Worm (Caenorhabditis elegans) whole organism, L3 larva: ENCODE measurements around the gene C35D10.7.

Source experiments
- ceh-16 ChIP-seq: sonication (generic microtip); optimal IDR thresholded peaks from 2 replicates; lab custom pipeline; 2017; ENCODE audit warnings: missing biosample characterization, missing genetic modification characterization
- ceh-82 ChIP-seq: fragments of 150-350 bp; optimal IDR thresholded peaks from 2 replicates; lab custom pipeline; 2014; ENCODE audit warnings: missing biosample characterization, missing genetic modification characterization
- egl-27 ChIP-seq: sonication (generic microtip); optimal IDR thresholded peaks from 4 replicates; lab custom pipeline; 2017; ENCODE audit warnings: missing biosample characterization, missing genetic modification reagents, missing genetic modification characterization
- elt-2 ChIP-seq: sonication (generic microtip); optimal IDR thresholded peaks from 2 replicates; lab custom pipeline; 2016; ENCODE audit warnings: missing genetic modification reagents, mild to moderate bottlenecking, missing genetic modification characterization, missing compliant biosample characterization
- fkh-10 ChIP-seq: sonication (generic microtip); optimal IDR thresholded peaks from 2 replicates; lab custom pipeline; 2017; ENCODE audit warnings: missing biosample characterization, missing genetic modification reagents, missing genetic modification characterization
- nfya-1 ChIP-seq: sonication (generic microtip); optimal IDR thresholded peaks from 2 replicates; lab custom pipeline; 2017; ENCODE audit warnings: missing genetic modification characterization, mild to moderate bottlenecking, missing compliant biosample characterization, antibody characterized with exemption, moderate library complexity; ENCODE audit not compliant: insufficient read depth
- nhr-237 ChIP-seq: fragments of 150-350 bp; optimal IDR thresholded peaks from 2 replicates; lab custom pipeline; 2014; ENCODE audit warnings: missing biosample characterization, missing genetic modification characterization
- nhr-77 ChIP-seq: fragments of 150-350 bp; optimal IDR thresholded peaks from 2 replicates; lab custom pipeline; 2014; ENCODE audit warnings: missing biosample characterization, missing genetic modification characterization
- pqm-1 ChIP-seq: fragments of 150-350 bp; optimal IDR thresholded peaks from 2 replicates; lab custom pipeline; 2017; ENCODE audit warnings: missing biosample characterization, missing genetic modification characterization, inconsistent platforms
- tbx-2 ChIP-seq: sonication (generic microtip); optimal IDR thresholded peaks from 2 replicates; lab custom pipeline; 2016; ENCODE audit warnings: mild to moderate bottlenecking, missing genetic modification characterization, missing compliant biosample characterization
- unc-39 ChIP-seq: sonication (generic microtip); optimal IDR thresholded peaks from 4 replicates; lab custom pipeline; 2017; ENCODE audit warnings: missing biosample characterization, missing genetic modification characterization
- ztf-11 ChIP-seq: fragments of 150-350 bp; optimal IDR thresholded peaks from 2 replicates; lab custom pipeline; 2014; ENCODE audit warnings: missing biosample characterization, missing genetic modification characterization
- ztf-4 ChIP-seq: fragments of 150-350 bp; optimal IDR thresholded peaks from 2 replicates; lab custom pipeline; 2014; ENCODE audit warnings: missing biosample characterization, missing genetic modification characterization

- TF ChIP-seq elt-2 (tag; lab: Kevin White, UChicago) (no peak), fkh-10 (GFP tag; lab: Kevin White, UChicago) (no peak), egl-27 (tag; lab: Kevin White, UChicago) (no peak), ztf-4 (tag; lab: Kevin White, UChicago) (no peak), nhr-77 (tag; lab: Kevin White, UChicago) (no peak), nhr-237 (tag; lab: Kevin White, UChicago) (no peak), ztf-11 (no peak), tbx-2 (tag; lab: Kevin White, UChicago) (no peak), ceh-82 (tag; lab: Kevin White, UChicago) (no peak), pqm-1 (tag; lab: Kevin White, UChicago) (no peak), unc-39 (tag; lab: Kevin White, UChicago) (no peak), ceh-16 (tag; lab: Kevin White, UChicago) (no peak), nfya-1 (tag; lab: Kevin White, UChicago) (no peak)
Measured at ce11 chrIII:4900260-4900659, 44.3 kb downstream of the C35D10.7 start, which contains the start of gene tag-340.
